Worm (Caenorhabditis elegans) whole organism, L4 larva: ENCODE measurements around the gene fbxa-86.

Source experiments
- Y48G9A.11 ChIP-seq: fragments of 200-800 bp; sonication (Bioruptor generic); IDR thresholded peaks from 2 replicates; pipeline ENCODE4 v1.3.6; 2022; ENCODE audit warnings: missing genetic modification reagents, missing genetic modification characterization, missing compliant biosample characterization
- ceh-82 ChIP-seq: sonication (generic microtip); optimal IDR thresholded peaks from 2 replicates; lab custom pipeline; 2017; ENCODE audit warnings: missing biosample characterization, missing genetic modification characterization
- ctbp-1 ChIP-seq: fragments of 200-800 bp; sonication (Bioruptor generic); IDR thresholded peaks from 2 replicates; pipeline ENCODE4 v1.3.6; 2022; ENCODE audit warnings: missing genetic modification reagents, missing genetic modification characterization, missing compliant biosample characterization
- lin-29 ChIP-seq: fragments of 200-800 bp; sonication (Bioruptor generic); IDR thresholded peaks from 2 replicates; pipeline ENCODE4 v1.3.6; 2022; ENCODE audit warnings: missing genetic modification reagents, missing genetic modification characterization, missing compliant biosample characterization
- lsy-2 ChIP-seq, 2 experiments: fragments of 150-350 bp in 1 of 2; sonication (generic microtip) in 1 of 2; optimal IDR thresholded peaks; 2 replicates each; lab custom pipeline; 2014 to 2017; ENCODE audit warnings: missing biosample characterization in 2 of 2, missing genetic modification characterization in 2 of 2

DNA sequence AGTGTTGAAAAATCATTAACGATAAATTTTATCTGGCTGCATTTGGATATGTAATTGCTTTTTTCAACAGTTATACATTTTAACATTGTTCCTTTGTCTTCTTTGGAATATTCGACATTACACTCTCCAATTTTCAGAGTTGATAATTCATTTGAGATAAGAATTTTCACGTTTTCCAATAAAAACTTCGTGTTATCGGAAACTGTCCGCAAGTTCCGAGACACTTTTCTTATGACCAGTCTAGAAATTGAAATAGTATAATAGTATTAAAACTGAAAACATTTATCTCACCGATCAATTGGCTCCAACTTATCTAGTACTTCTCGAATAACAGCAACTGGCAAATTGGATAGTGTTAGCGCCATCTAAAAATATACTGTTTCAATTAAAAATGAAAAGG, at the start of gene fbxa-86:
- TF ChIP-seq lsy-2 (tag; optimal IDR thresholded peaks at IDR 0.05; lab: Kevin White, UChicago) (no peak), ceh-82 (tag; lab: Kevin White, UChicago) (no peak), lin-29 (GFP tag; lab: Robert Waterston, UW) (no peak), ctbp-1 (GFP tag; lab: Robert Waterston, UW) (no peak), Y48G9A.11 (GFP tag; lab: Robert Waterston, UW) (no peak)
